Worm (Caenorhabditis elegans) whole organism, mixed stage, embryonic: ENCODE results near the gene str-114.

ENCODE experiments used
- blmp-1 ChIP-seq: fragments of 150-350 bp; optimal IDR thresholded peaks from 2 replicates; lab custom pipeline; 2014; ENCODE audit warnings: missing biosample characterization, missing genetic modification characterization
- ceh-39 ChIP-seq: fragments of 150-350 bp; optimal IDR thresholded peaks from 2 replicates; lab custom pipeline; 2014; ENCODE audit warnings: missing biosample characterization, missing genetic modification characterization
- ceh-43 ChIP-seq: fragments of 200-800 bp; sonication (Bioruptor generic); optimal IDR thresholded peaks from 2 replicates; lab custom pipeline; 2018; ENCODE audit warnings: mild to moderate bottlenecking, missing genetic modification characterization, moderate library complexity, missing compliant biosample characterization
- ces-1 ChIP-seq: fragments of 150-350 bp; optimal IDR thresholded peaks from 2 replicates; lab custom pipeline; 2014; ENCODE audit warnings: missing biosample characterization, missing genetic modification reagents, missing genetic modification characterization
- cnd-1 ChIP-seq: fragments of 200-800 bp; sonication (Bioruptor generic); optimal IDR thresholded peaks from 2 replicates; lab custom pipeline; 2018; ENCODE audit warnings: mild to moderate bottlenecking, missing genetic modification characterization, missing compliant biosample characterization
- drap-1 ChIP-seq: fragments of 200-800 bp; sonication (Bioruptor generic); optimal IDR thresholded peaks from 3 replicates; lab custom pipeline; 2018; ENCODE audit warnings: mild to moderate bottlenecking, missing genetic modification characterization, missing compliant biosample characterization
- elt-1 ChIP-seq: sonication (generic microtip); optimal IDR thresholded peaks from 2 replicates; lab custom pipeline; 2017; ENCODE audit warnings: missing genetic modification characterization, mild to moderate bottlenecking, missing compliant biosample characterization, antibody characterized with exemption, moderate library complexity, borderline replicate concordance; ENCODE audit not compliant: insufficient read depth
- elt-3 ChIP-seq: fragments of 150-350 bp; optimal IDR thresholded peaks from 2 replicates; lab custom pipeline; 2014; ENCODE audit warnings: missing biosample characterization, missing genetic modification characterization
- flh-1 ChIP-seq: fragments of 200-800 bp; sonication (Bioruptor generic); optimal IDR thresholded peaks from 2 replicates; lab custom pipeline; 2018; ENCODE audit warnings: mild to moderate bottlenecking, missing genetic modification characterization, moderate library complexity, missing compliant biosample characterization
- ham-2 ChIP-seq: fragments of 200-800 bp; sonication (Bioruptor generic); optimal IDR thresholded peaks from 2 replicates; lab custom pipeline; 2018; ENCODE audit warnings: mild to moderate bottlenecking, missing genetic modification characterization, missing compliant biosample characterization
- hlh-1 ChIP-seq: fragments of 150-350 bp; optimal IDR thresholded peaks from 2 replicates; lab custom pipeline; 2014; ENCODE audit warnings: missing biosample characterization, missing genetic modification reagents, missing genetic modification characterization
- lin-13 ChIP-seq: fragments of 150-350 bp; optimal IDR thresholded peaks from 2 replicates; lab custom pipeline; 2014; ENCODE audit warnings: missing biosample characterization, missing genetic modification characterization
- lin-32 ChIP-seq: fragments of 200-800 bp; sonication (Bioruptor generic); optimal IDR thresholded peaks from 2 replicates; lab custom pipeline; 2018; ENCODE audit warnings: mild to moderate bottlenecking, missing genetic modification characterization, missing compliant biosample characterization
- lsy-2 ChIP-seq: fragments of 150-350 bp; optimal IDR thresholded peaks from 2 replicates; lab custom pipeline; 2014; ENCODE audit warnings: missing biosample characterization, missing genetic modification characterization
- mab-5 ChIP-seq: fragments of 150-350 bp; optimal IDR thresholded peaks from 2 replicates; lab custom pipeline; 2014; ENCODE audit warnings: missing biosample characterization, missing genetic modification characterization
- mep-1 ChIP-seq: fragments of 150-350 bp; optimal IDR thresholded peaks from 2 replicates; lab custom pipeline; 2017; ENCODE audit warnings: missing biosample characterization, missing genetic modification reagents, missing genetic modification characterization, inconsistent platforms
- mls-2 ChIP-seq: sonication (generic microtip); optimal IDR thresholded peaks from 2 replicates; lab custom pipeline; 2016; ENCODE audit warnings: mild to moderate bottlenecking, missing genetic modification characterization, moderate library complexity, missing compliant biosample characterization
- nhr-12 ChIP-seq: fragments of 150-350 bp; optimal IDR thresholded peaks from 2 replicates; lab custom pipeline; 2014; ENCODE audit warnings: missing biosample characterization, missing genetic modification characterization
- nhr-2 ChIP-seq: fragments of 150-350 bp; optimal IDR thresholded peaks from 2 replicates; lab custom pipeline; 2014; ENCODE audit warnings: missing biosample characterization, missing genetic modification characterization
- nhr-237 ChIP-seq: fragments of 150-350 bp; optimal IDR thresholded peaks from 2 replicates; lab custom pipeline; 2014; ENCODE audit warnings: missing biosample characterization, missing genetic modification characterization
- nhr-28 ChIP-seq: fragments of 150-350 bp; optimal IDR thresholded peaks from 2 replicates; lab custom pipeline; 2014; ENCODE audit warnings: missing biosample characterization, missing genetic modification characterization
- nhr-76 ChIP-seq: sonication (generic microtip); optimal IDR thresholded peaks from 2 replicates; lab custom pipeline; 2017; ENCODE audit warnings: missing biosample characterization, missing genetic modification characterization
- pha-4 ChIP-seq: fragments of 150-350 bp; optimal IDR thresholded peaks from 2 replicates; lab custom pipeline; 2018; ENCODE audit warnings: missing biosample characterization, missing genetic modification reagents, missing genetic modification characterization
- sem-2 ChIP-seq: fragments of 200-800 bp; sonication (Bioruptor generic); optimal IDR thresholded peaks from 2 replicates; lab custom pipeline; 2018; ENCODE audit warnings: mild to moderate bottlenecking, missing genetic modification characterization, missing compliant biosample characterization
- sptf-1 ChIP-seq: sonication (generic microtip); optimal IDR thresholded peaks from 2 replicates; lab custom pipeline; 2017; ENCODE audit warnings: mild to moderate bottlenecking, missing genetic modification characterization, moderate library complexity, missing compliant biosample characterization
- tbx-8 ChIP-seq: fragments of 200-800 bp; sonication (Bioruptor generic); optimal IDR thresholded peaks from 2 replicates; lab custom pipeline; 2018; ENCODE audit warnings: mild to moderate bottlenecking, missing genetic modification characterization, moderate library complexity, missing compliant biosample characterization
- unc-120 ChIP-seq: sonication (generic microtip); optimal IDR thresholded peaks from 2 replicates; lab custom pipeline; 2017; ENCODE audit warnings: missing genetic modification characterization, missing compliant biosample characterization; ENCODE audit not compliant: poor library complexity, severe bottlenecking
- unc-39 ChIP-seq: fragments of 150-350 bp; optimal IDR thresholded peaks from 2 replicates; lab custom pipeline; 2014; ENCODE audit warnings: missing biosample characterization, missing genetic modification characterization
- unc-62 ChIP-seq: fragments of 150-350 bp; optimal IDR thresholded peaks from 2 replicates; lab custom pipeline; 2014; ENCODE audit warnings: missing biosample characterization, missing genetic modification reagents, missing genetic modification characterization
- zip-8 ChIP-seq: fragments of 150-350 bp; optimal IDR thresholded peaks from 2 replicates; lab custom pipeline; 2014; ENCODE audit warnings: missing biosample characterization, missing genetic modification characterization
- ztf-11 ChIP-seq: fragments of 150-350 bp; optimal IDR thresholded peaks from 2 replicates; lab custom pipeline; 2014; ENCODE audit warnings: missing biosample characterization, missing genetic modification characterization

str-114 gene

ce11 chrV:3670499-3670898, 20.9 kb downstream of the str-114 start, which contains the start of gene Y39H10B.3:
Gene Y39H10B.3 (plus strand): TSS chrV:3670799.
- no peak for TF ChIP-seq drap-1 (GFP tag; lab: Kevin White, UChicago)
- no peak for TF ChIP-seq pha-4 (tag; lab: Kevin White, UChicago)
- TF ChIP-seq elt-3 (tag; lab: Kevin White, UChicago), result no peak
- TF ChIP-seq ztf-11 (tag; lab: Kevin White, UChicago), result no peak
- TF ChIP-seq ces-1 (GFP tag; lab: Kevin White, UChicago), result no peak
- no peak for TF ChIP-seq unc-120 (tag; lab: Kevin White, UChicago)
- TF ChIP-seq nhr-76, result no peak
- TF ChIP-seq lin-32 (GFP tag; lab: Kevin White, UChicago), result no peak
- no peak for TF ChIP-seq lsy-2
- TF ChIP-seq elt-1 (tag; lab: Kevin White, UChicago), result no peak
- no peak for TF ChIP-seq blmp-1 (tag; lab: Kevin White, UChicago)
- no peak for TF ChIP-seq lin-13 (tag; lab: Kevin White, UChicago)
- no peak for TF ChIP-seq mab-5 (tag; lab: Kevin White, UChicago)
- TF ChIP-seq tbx-8 (GFP tag; lab: Kevin White, UChicago), result no peak
- no peak for TF ChIP-seq zip-8 (tag; lab: Kevin White, UChicago)
- TF ChIP-seq ceh-39 (tag; lab: Kevin White, UChicago), result no peak

ce11 chrV:3673080-3673479, 23.5 kb downstream of the str-114 start, which contains the start of gene pals-33:
Gene pals-33 (plus strand): TSS chrV:3673380.
- TF ChIP-seq lsy-2 (no peak), nhr-237 (no peak), ceh-39 (tag; lab: Kevin White, UChicago) (no peak), elt-1 (tag; lab: Kevin White, UChicago) (no peak), pha-4 (tag; lab: Kevin White, UChicago) (no peak)

ce11 chrV:3677212-3677611, 27.6 kb downstream of the str-114 start:
- TF ChIP-seq hlh-1 (peak; percentile 55), sem-2 (GFP tag; lab: Kevin White, UChicago) (no peak), sptf-1 (tag; lab: Kevin White, UChicago) (no peak), nhr-28 (tag; lab: Kevin White, UChicago) (no peak), cnd-1 (tag; lab: Kevin White, UChicago) (peak; percentile 39), elt-1 (tag; lab: Kevin White, UChicago) (no peak), nhr-12 (tag; lab: Kevin White, UChicago) (no peak), ceh-43 (GFP tag; lab: Kevin White, UChicago) (no peak), unc-120 (tag; lab: Kevin White, UChicago) (peak; percentile 63), mab-5 (tag; lab: Kevin White, UChicago) (no peak), blmp-1 (tag; lab: Kevin White, UChicago) (no peak), ham-2 (GFP tag; lab: Kevin White, UChicago) (no peak), unc-62 (GFP tag; lab: Kevin White, UChicago) (peak; percentile 94), ztf-11 (tag; lab: Kevin White, UChicago) (no peak), elt-3 (tag; lab: Kevin White, UChicago) (no peak), nhr-237 (no peak), tbx-8 (GFP tag; lab: Kevin White, UChicago) (no peak), zip-8 (tag; lab: Kevin White, UChicago) (no peak), flh-1 (GFP tag; lab: Kevin White, UChicago) (no peak), ces-1 (GFP tag; lab: Kevin White, UChicago) (no peak)
- TF ChIP-seq, all 35 proteins: peak for 4

ce11 chrV:3678513-3678912, 28.9 kb downstream of the str-114 start:
- TF ChIP-seq zip-8 (tag; lab: Kevin White, UChicago) (no peak), pha-4 (tag; lab: Kevin White, UChicago) (no peak), flh-1 (GFP tag; lab: Kevin White, UChicago) (no peak), nhr-2 (no peak), mls-2 (no peak), elt-3 (tag; lab: Kevin White, UChicago) (no peak), ces-1 (GFP tag; lab: Kevin White, UChicago) (no peak), mep-1 (tag; lab: Kevin White, UChicago) (no peak), blmp-1 (tag; lab: Kevin White, UChicago) (no peak), nhr-76 (no peak), cnd-1 (tag; lab: Kevin White, UChicago) (no peak)

ce11 chrV:3682553-3682952, 33.0 kb downstream of the str-114 start, which contains the start of gene W08A12.3:
Gene W08A12.3 (plus strand): TSS chrV:3682853.
- TF ChIP-seq drap-1 (GFP tag; lab: Kevin White, UChicago) (no peak), ham-2 (GFP tag; lab: Kevin White, UChicago) (no peak), elt-3 (tag; lab: Kevin White, UChicago) (no peak), nhr-2 (no peak), zip-8 (tag; lab: Kevin White, UChicago) (no peak), nhr-76 (no peak), lin-13 (tag; lab: Kevin White, UChicago) (no peak), pha-4 (tag; lab: Kevin White, UChicago) (no peak), blmp-1 (tag; lab: Kevin White, UChicago) (no peak), unc-39 (tag; lab: Kevin White, UChicago) (no peak), unc-120 (tag; lab: Kevin White, UChicago) (no peak), cnd-1 (tag; lab: Kevin White, UChicago) (no peak), ceh-43 (GFP tag; lab: Kevin White, UChicago) (no peak), mls-2 (no peak)
